Worm (Caenorhabditis elegans) whole organism, L3 larva: ENCODE data around the gene C05G5.3.

Experiments used
- aly-2 ChIP-seq: fragments of 150-350 bp; optimal IDR thresholded peaks from 2 replicates; lab custom pipeline; 2014; ENCODE audit warnings: missing biosample characterization, missing genetic modification characterization
- ceh-28 ChIP-seq: fragments of 150-350 bp; optimal IDR thresholded peaks from 2 replicates; lab custom pipeline; 2014; ENCODE audit warnings: missing biosample characterization, missing genetic modification reagents, missing genetic modification characterization
- elt-1 ChIP-seq: fragments of 150-350 bp; optimal IDR thresholded peaks from 2 replicates; lab custom pipeline; 2014; ENCODE audit warnings: missing biosample characterization, missing genetic modification characterization
- hmg-11 ChIP-seq: sonication (generic microtip); optimal IDR thresholded peaks from 2 replicates; lab custom pipeline; 2016; ENCODE audit warnings: missing genetic modification characterization, missing compliant biosample characterization
- mdl-1 ChIP-seq: fragments of 150-350 bp; optimal IDR thresholded peaks from 2 replicates; lab custom pipeline; 2014; ENCODE audit warnings: missing biosample characterization, missing genetic modification characterization
- ztf-11 ChIP-seq: fragments of 150-350 bp; optimal IDR thresholded peaks from 2 replicates; lab custom pipeline; 2014; ENCODE audit warnings: missing biosample characterization, missing genetic modification characterization

DNA sequence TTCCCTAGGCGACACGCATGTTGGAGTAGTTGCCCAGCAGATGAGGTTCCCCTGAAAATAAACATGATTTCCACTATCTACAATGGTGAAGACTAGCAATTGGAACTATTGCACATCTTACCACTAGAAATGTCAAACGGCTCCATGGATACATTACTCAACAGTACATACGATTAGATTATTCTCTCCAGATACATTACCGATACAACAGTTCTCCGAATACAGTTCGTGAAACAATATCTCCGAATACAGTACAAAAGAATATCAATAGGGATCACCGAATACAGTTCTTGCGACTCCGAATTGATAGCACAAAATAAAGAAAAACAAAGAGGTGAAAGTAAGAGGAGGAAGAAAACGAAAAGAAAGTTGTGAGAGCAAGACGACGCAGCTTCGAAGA lies 8.0 kb downstream of the C05G5.3 start, which contains the start of gene C05G5.7:
- TF ChIP-seq elt-1 (tag; lab: Kevin White, UChicago) (no peak), ztf-11 (no peak), ceh-28 (tag; lab: Kevin White, UChicago) (no peak), hmg-11 (tag; lab: Kevin White, UChicago) (no peak), aly-2 (tag; lab: Kevin White, UChicago) (no peak), mdl-1 (no peak)
